ENCODE assay signal across 2 worm cellular contexts in genomic region chrIV:2770067-2770466, ce11.
TF ChIP-seq lines count a peak whose summit lies in the region.

No protein-coding gene starts in this region.

TF ChIP-seq in whole organism, L4 larva, 104 proteins besides CTCF, POLR2A, EP300 and RAD21:
- TF ChIP-seq unc-62 (GFP tag; optimal IDR thresholded peaks at IDR 0.05 in 1 of 2; lab: Kevin White, UChicago) (peak in 1 of 2 experiments; percentile 93), unc-62 (tag; optimal IDR thresholded peaks at IDR 0.05; lab: Kevin White, UChicago) (no peak), sdz-12 (GFP tag; optimal IDR thresholded peaks at IDR 0.05; lab: Kevin White, UChicago) (no peak), zfp-2 (tag; optimal IDR thresholded peaks at IDR 0.05; lab: Kevin White, UChicago) (no peak), zip-11 (GFP tag; IDR thresholded peaks at IDR 0.05; lab: Robert Waterston, UW) (no peak), aha-1 (tag; lab: Kevin White, UChicago) (peak; percentile 38)

TF ChIP-seq in whole organism, young adult, 124 proteins besides CTCF, POLR2A, EP300 and RAD21:
- TF ChIP-seq somi-1 (GFP tag; optimal IDR thresholded peaks at IDR 0.05; lab: Kevin White, UChicago) = peak; percentile 7
- no peak for TF ChIP-seq F33H1.4 (GFP tag; IDR thresholded peaks at IDR 0.05; lab: Robert Waterston, UW)
